Worm (Caenorhabditis elegans) whole organism, L4 larva: Measurements from ENCODE around the gene F54F7.3.

Source experiments
- F37D6.2 ChIP-seq: sonication (generic microtip); optimal IDR thresholded peaks from 2 replicates; lab custom pipeline; 2016; ENCODE audit warnings: mild to moderate bottlenecking, missing genetic modification characterization, missing compliant biosample characterization
- Y105C5A.15 ChIP-seq: fragments of 200-800 bp; sonication (Bioruptor generic); IDR thresholded peaks from 2 replicates; pipeline ENCODE4 v1.3.6; 2022; ENCODE audit warnings: missing genetic modification characterization, missing compliant biosample characterization
- Y75B8A.6 ChIP-seq: fragments of 200-800 bp; sonication (Bioruptor generic); IDR thresholded peaks from 2 replicates; pipeline ENCODE4 v1.3.6; 2022; ENCODE audit warnings: missing genetic modification reagents, missing genetic modification characterization, missing compliant biosample characterization
- aha-1 ChIP-seq: fragments of 150-350 bp; peaks from one replicate; lab custom pipeline; 2014; ENCODE audit warnings: missing biosample characterization, missing genetic modification characterization
- aly-2 ChIP-seq: sonication (generic microtip); optimal IDR thresholded peaks from 2 replicates; lab custom pipeline; 2018; ENCODE audit warnings: missing biosample characterization, missing genetic modification characterization
- ama-1 ChIP-seq: fragments of 150-350 bp; optimal IDR thresholded peaks from 2 replicates; lab custom pipeline; 2014; ENCODE audit warnings: inconsistent platforms, mixed read lengths
- arid-1 ChIP-seq: fragments of 200-800 bp; sonication (Bioruptor generic); conservative IDR thresholded peaks from 2 replicates; pipeline ENCODE4 v1.3.6; 2022; ENCODE audit warnings: missing genetic modification reagents, missing genetic modification characterization, missing compliant biosample characterization
- attf-4 ChIP-seq: sonication (generic microtip); optimal IDR thresholded peaks from 3 replicates; lab custom pipeline; 2017; ENCODE audit warnings: missing biosample characterization, missing genetic modification characterization
- daf-16 ChIP-seq, 3 experiments: sonication (generic microtip); optimal IDR thresholded peaks; 2 replicates each; lab custom pipeline; 2016 to 2017; ENCODE audit warnings: missing genetic modification characterization in 3 of 3, missing genetic modification reagents in 3 of 3, mild to moderate bottlenecking in 2 of 3, missing compliant biosample characterization in 2 of 3, missing biosample characterization in 1 of 3, moderate library complexity in 1 of 3
- daf-19 ChIP-seq: fragments of 200-800 bp; sonication (Bioruptor generic); conservative IDR thresholded peaks from 2 replicates; pipeline ENCODE4 v1.3.6; 2022; ENCODE audit warnings: missing genetic modification characterization, missing compliant biosample characterization
- dmd-8 ChIP-seq: fragments of 200-800 bp; sonication (Bioruptor generic); IDR thresholded peaks from 2 replicates; pipeline ENCODE4 v1.3.6; 2022; ENCODE audit warnings: missing genetic modification characterization, missing compliant biosample characterization
- duxl-1 ChIP-seq: sonication (generic microtip); optimal IDR thresholded peaks from 2 replicates; lab custom pipeline; 2016; ENCODE audit warnings: mild to moderate bottlenecking, missing genetic modification characterization, moderate library complexity, missing compliant biosample characterization; ENCODE audit not compliant: poor library complexity
- egl-27 ChIP-seq: sonication (generic microtip); optimal IDR thresholded peaks from 3 replicates; lab custom pipeline; 2017; ENCODE audit warnings: missing biosample characterization, missing genetic modification reagents, missing genetic modification characterization
- egl-43 ChIP-seq: fragments of 200-800 bp; sonication (Bioruptor generic); IDR thresholded peaks from 2 replicates; pipeline ENCODE4 v1.3.6; 2022; ENCODE audit warnings: missing genetic modification reagents, missing genetic modification characterization, missing compliant biosample characterization
- fkh-10 ChIP-seq: fragments of 150-350 bp; optimal IDR thresholded peaks from 2 replicates; lab custom pipeline; 2014; ENCODE audit warnings: missing biosample characterization, missing genetic modification reagents, missing genetic modification characterization
- hlh-11 ChIP-seq: fragments of 200-800 bp; sonication (Bioruptor generic); optimal IDR thresholded peaks from 2 replicates; lab custom pipeline; 2018; ENCODE audit warnings: mild to moderate bottlenecking, missing genetic modification characterization, missing compliant biosample characterization
- lin-29 ChIP-seq: fragments of 200-800 bp; sonication (Bioruptor generic); IDR thresholded peaks from 2 replicates; pipeline ENCODE4 v1.3.6; 2022; ENCODE audit warnings: missing genetic modification reagents, missing genetic modification characterization, missing compliant biosample characterization
- lin-38 ChIP-seq: fragments of 200-800 bp; sonication (Bioruptor generic); IDR thresholded peaks from 2 replicates; pipeline ENCODE4 v1.3.6; 2022; ENCODE audit warnings: missing genetic modification reagents, missing genetic modification characterization, missing compliant biosample characterization
- madf-5 ChIP-seq, 2 experiments: fragments of 200-800 bp; sonication (Bioruptor generic); IDR thresholded peaks; 2 replicates each; pipeline ENCODE4 v1.3.6; 2022; ENCODE audit warnings: missing compliant biosample characterization in 2 of 2, missing genetic modification characterization in 2 of 2
- nhr-111 ChIP-seq: fragments of 200-800 bp; sonication (Bioruptor generic); optimal IDR thresholded peaks from 2 replicates; lab custom pipeline; 2018; ENCODE audit warnings: mild to moderate bottlenecking, missing genetic modification characterization, missing compliant biosample characterization
- nhr-25 ChIP-seq: sonication (generic microtip); optimal IDR thresholded peaks from 2 replicates; lab custom pipeline; 2017; ENCODE audit warnings: missing genetic modification characterization, mild to moderate bottlenecking, missing compliant biosample characterization, antibody characterized with exemption, moderate library complexity, borderline replicate concordance; ENCODE audit not compliant: insufficient read depth
- nhr-28 ChIP-seq: fragments of 150-350 bp; optimal IDR thresholded peaks from 2 replicates; lab custom pipeline; 2014; ENCODE audit warnings: missing biosample characterization, missing genetic modification characterization
- nhr-41 ChIP-seq: fragments of 200-800 bp; sonication (Bioruptor generic); IDR thresholded peaks from 2 replicates; pipeline ENCODE4 v1.3.6; 2022; ENCODE audit warnings: missing genetic modification reagents, missing genetic modification characterization, missing compliant biosample characterization
- nhr-42 ChIP-seq: fragments of 200-800 bp; sonication (Bioruptor generic); IDR thresholded peaks from 2 replicates; pipeline ENCODE4 v1.3.6; 2022; ENCODE audit warnings: missing genetic modification characterization, missing compliant biosample characterization
- nhr-76 ChIP-seq: fragments of 150-350 bp; optimal IDR thresholded peaks from 2 replicates; lab custom pipeline; 2014; ENCODE audit warnings: missing biosample characterization, missing genetic modification characterization
- nhr-77 ChIP-seq: fragments of 150-350 bp; optimal IDR thresholded peaks from 2 replicates; lab custom pipeline; 2014; ENCODE audit warnings: missing biosample characterization, missing genetic modification characterization
- saeg-2 ChIP-seq: fragments of 200-800 bp; sonication (Bioruptor generic); IDR thresholded peaks from 2 replicates; pipeline ENCODE4 v1.3.6; 2022; ENCODE audit warnings: missing genetic modification reagents, missing genetic modification characterization, missing compliant biosample characterization
- set-16 ChIP-seq: fragments of 200-800 bp; sonication (Bioruptor generic); IDR thresholded peaks from 2 replicates; pipeline ENCODE4 v1.3.6; 2022; ENCODE audit warnings: missing genetic modification reagents, missing genetic modification characterization, missing compliant biosample characterization
- snpc-4 ChIP-seq: fragments of 150-350 bp; optimal IDR thresholded peaks from 2 replicates; lab custom pipeline; 2014; ENCODE audit warnings: missing biosample characterization, missing genetic modification characterization
- spr-3 ChIP-seq: fragments of 200-800 bp; sonication (Bioruptor generic); optimal IDR thresholded peaks from 2 replicates; lab custom pipeline; 2018; ENCODE audit warnings: mild to moderate bottlenecking, missing genetic modification characterization, missing compliant biosample characterization
- tag-97 ChIP-seq: fragments of 200-800 bp; sonication (Bioruptor generic); IDR thresholded peaks from 2 replicates; pipeline ENCODE4 v1.3.6; 2022; ENCODE audit warnings: missing genetic modification characterization, missing compliant biosample characterization
- unc-62 ChIP-seq, 3 experiments: fragments of 150-350 bp in 1 of 3; sonication (generic microtip); optimal IDR thresholded peaks in 2 of 3; peaks in 1 of 3; 1 replicate in 1 of 3; 2 replicates in 2 of 3; lab custom pipeline; 2014 to 2017; ENCODE audit warnings: missing biosample characterization in 3 of 3, missing genetic modification characterization in 3 of 3, missing genetic modification reagents in 3 of 3, missing genotype in 1 of 3
- zag-1 ChIP-seq: fragments of 150-350 bp; optimal IDR thresholded peaks from 2 replicates; lab custom pipeline; 2014; ENCODE audit warnings: missing biosample characterization, missing genetic modification characterization
- ztf-11 ChIP-seq: fragments of 150-350 bp; optimal IDR thresholded peaks from 2 replicates; lab custom pipeline; 2014; ENCODE audit warnings: missing biosample characterization, missing genetic modification characterization
- ztf-7 ChIP-seq: fragments of 150-350 bp; optimal IDR thresholded peaks from 2 replicates; lab custom pipeline; 2014; ENCODE audit warnings: missing biosample characterization, missing genetic modification characterization

The F54F7.3 gene

DNA sequence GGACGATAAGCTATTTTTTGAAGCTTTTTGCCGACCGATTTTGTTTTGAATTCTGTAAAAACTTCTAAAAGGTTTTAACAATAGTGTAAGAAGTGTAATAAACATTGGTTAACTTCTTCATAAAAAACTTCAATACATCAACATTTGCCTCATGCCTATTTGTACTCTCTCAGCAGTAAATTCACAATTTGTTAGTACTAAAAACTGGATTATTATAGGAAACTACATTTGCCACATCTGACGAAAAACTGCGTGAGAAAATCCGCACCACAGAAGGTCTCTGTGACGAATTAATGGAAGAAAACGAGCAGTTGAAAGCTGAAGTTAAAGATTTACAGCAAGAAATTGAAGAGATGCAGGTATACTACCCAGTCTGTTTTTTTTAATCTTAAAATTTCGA lies 22.5 kb downstream of the F54F7.3 start:
- peak; percentile 91 for TF ChIP-seq aha-1 (tag; lab: Kevin White, UChicago)
- TF ChIP-seq unc-62 (GFP tag; optimal IDR thresholded peaks at IDR 0.05 in 1 of 2; lab: Kevin White, UChicago) = peak in 1 of 2 experiments; percentile 21
- TF ChIP-seq unc-62 (tag; optimal IDR thresholded peaks at IDR 0.05; lab: Kevin White, UChicago) = no peak
- TF ChIP-seq arid-1 (GFP tag; lab: Robert Waterston, UW) = no peak

DNA sequence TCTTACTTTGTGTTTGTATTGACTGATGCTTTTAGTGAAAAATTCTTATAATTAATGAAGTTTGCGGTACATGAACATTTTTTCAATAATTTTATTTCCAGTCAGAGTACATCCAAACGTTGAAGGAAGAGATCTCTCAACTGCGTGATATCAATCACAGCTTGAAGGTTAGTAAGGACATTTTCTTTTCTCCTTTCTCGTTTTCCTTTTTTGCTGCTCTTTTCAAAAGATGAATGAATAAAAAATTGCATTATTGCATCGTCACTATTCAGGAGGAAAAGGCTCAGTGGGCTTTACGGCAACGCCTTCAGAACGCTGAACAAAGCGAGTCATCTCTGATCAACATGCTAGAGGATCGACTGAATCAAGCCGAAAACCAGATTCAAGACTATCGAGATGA lies 23.1 kb downstream of the F54F7.3 start:
- TF ChIP-seq Y75B8A.6 (GFP tag; lab: Robert Waterston, UW) (no peak), fkh-10 (GFP tag; lab: Kevin White, UChicago) (peak; percentile 61), nhr-77 (no peak), daf-19 (GFP tag; lab: Robert Waterston, UW) (no peak), ztf-7 (tag; lab: Kevin White, UChicago) (no peak), lin-29 (no peak), spr-3 (no peak), aly-2 (tag; lab: Kevin White, UChicago) (no peak), aha-1 (tag; lab: Kevin White, UChicago) (peak; percentile 14), ztf-11 (no peak), attf-4 (no peak)

DNA sequence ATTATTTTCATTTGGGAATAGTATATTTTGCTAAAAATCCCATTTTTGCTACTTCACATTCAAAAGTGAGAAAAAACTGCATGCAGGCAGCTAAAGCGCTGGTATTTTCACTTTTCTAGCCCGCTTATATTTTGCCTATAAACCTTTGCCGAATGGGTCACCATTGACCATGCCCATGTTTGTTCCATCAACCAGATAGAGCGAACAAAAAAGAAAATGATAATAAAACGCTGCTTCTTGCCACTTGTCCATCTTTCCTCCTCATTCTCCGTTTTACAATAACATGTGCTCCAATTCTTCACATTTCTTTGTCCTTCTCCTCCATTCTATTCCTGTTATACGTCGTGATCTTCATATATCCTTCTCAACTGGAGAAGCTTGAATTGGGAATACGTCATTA lies 26.3 kb downstream of the F54F7.3 start, which contains the start of gene tag-241:
Gene tag-241 (plus strand): TSS at position 301 of the 400 bp plus-strand sequence.
- no peak for TF ChIP-seq tag-97 (GFP tag; lab: Robert Waterston, UW)

DNA sequence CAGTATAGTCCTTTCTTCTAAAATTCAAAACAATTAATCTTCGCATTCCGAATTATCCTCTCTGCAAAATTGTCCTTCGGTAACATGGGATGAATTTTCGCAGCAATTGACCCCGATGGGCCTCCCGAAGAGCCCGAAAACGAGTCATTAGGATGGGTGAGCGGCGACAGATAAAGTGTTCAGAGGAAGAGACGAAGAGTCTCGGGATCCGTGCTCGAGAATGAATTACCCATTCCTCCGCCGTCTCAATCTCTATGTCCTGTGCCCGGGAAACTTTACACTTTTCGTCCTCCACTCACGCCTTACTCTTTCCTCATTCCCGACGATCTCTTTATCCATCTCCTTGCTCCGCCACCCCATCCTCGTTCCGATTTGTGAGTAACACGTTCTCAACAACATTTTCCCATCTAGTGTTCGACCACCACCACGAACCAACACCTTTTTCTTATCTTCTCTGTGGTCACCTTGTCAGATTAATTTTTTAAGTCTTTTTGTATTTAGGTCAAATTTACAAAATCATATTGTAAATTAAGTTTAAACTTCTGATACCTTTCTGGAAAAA lies 28.7 kb downstream of the F54F7.3 start:
- TF ChIP-seq snpc-4 (tag; lab: Kevin White, UChicago) (no peak), aha-1 (tag; lab: Kevin White, UChicago) (peak; percentile 90), hlh-11 (tag; lab: Kevin White, UChicago) (peak; percentile 19), egl-27 (tag; lab: Kevin White, UChicago) (no peak), unc-62 (GFP tag; optimal IDR thresholded peaks at IDR 0.05 in 1 of 2; lab: Kevin White, UChicago) (peak in 1 of 2 experiments; percentile 94), unc-62 (tag; optimal IDR thresholded peaks at IDR 0.05; lab: Kevin White, UChicago) (no peak)

DNA sequence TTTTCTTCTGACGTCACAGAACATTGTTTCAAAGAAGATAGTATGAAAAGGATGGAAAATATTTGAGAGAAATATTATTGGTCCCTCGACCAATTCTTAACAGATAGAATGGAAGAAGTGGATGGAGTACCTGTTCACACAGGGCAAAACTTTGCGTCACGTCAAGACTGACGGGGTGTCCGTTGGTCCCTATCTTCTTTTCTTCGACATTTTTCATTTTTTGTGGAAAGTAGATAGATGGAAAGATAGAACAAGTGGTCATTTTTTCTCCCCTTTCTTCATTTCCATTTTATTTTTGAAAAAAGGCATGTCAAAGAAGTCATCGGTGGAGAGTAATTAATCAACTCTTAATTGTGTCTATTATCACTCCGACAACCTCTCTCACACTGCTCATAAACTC lies 31.3 kb downstream of the F54F7.3 start:
- TF ChIP-seq daf-16 (GFP tag; optimal IDR thresholded peaks at IDR 0.05; lab: Kevin White, UChicago) (peak in 1 of 2 experiments; percentile 41), daf-16 (tag; optimal IDR thresholded peaks at IDR 0.05; lab: Kevin White, UChicago) (no peak), nhr-28 (tag; lab: Kevin White, UChicago) (no peak)

DNA sequence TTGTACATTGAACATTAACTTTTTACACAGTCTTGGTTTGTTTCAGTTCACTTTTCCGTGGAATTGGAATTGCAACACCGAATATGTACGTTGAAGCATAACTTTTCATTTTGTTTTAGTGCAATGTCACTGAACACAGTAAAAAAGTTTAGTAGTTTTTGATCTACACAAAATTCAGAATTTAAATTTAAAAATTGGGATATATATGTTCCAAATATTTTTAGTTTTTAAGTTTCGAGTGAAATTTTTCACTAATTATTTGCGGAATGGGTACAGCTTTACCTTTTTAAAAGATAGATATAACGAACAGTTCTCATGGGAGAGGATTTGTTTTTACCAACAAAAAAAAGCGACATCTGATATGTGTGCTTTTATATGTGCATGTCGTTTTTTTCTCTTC lies 33.2 kb downstream of the F54F7.3 start:
- TF ChIP-seq nhr-76 (tag; lab: Kevin White, UChicago) (no peak), spr-3 (no peak), lin-38 (GFP tag; lab: Robert Waterston, UW) (no peak), aha-1 (tag; lab: Kevin White, UChicago) (peak; percentile 92)

DNA sequence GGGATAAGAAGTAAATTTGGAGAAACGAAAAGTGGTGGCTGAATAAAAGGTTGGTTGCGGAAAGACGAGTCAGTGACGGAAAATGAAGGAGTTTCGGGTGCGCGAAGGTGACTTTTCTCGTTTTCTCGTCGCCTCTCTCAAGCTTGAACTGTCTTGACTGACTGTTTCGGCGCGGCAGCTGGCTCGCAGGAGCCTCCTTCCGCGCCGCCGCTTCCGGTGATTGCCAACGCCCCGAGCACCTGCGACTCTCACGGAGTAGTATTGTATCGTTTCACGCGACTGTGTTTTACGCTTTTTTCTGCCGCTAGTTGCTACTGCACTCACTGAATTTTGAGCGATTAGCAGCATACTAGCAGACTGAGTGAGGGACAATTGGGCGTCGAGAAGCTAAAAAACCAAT lies 35.3 kb downstream of the F54F7.3 start, which contains the start of gene C34E11.2:
Gene C34E11.2 (minus strand): TSS at position 84 of the 400 bp plus-strand sequence.
- TF ChIP-seq egl-43 (GFP tag; lab: Robert Waterston, UW) (0 out of 2 replicates have a peak, but pooled peaks have one; percentile 44), nhr-42 (no peak), set-16 (peak; percentile 87)

DNA sequence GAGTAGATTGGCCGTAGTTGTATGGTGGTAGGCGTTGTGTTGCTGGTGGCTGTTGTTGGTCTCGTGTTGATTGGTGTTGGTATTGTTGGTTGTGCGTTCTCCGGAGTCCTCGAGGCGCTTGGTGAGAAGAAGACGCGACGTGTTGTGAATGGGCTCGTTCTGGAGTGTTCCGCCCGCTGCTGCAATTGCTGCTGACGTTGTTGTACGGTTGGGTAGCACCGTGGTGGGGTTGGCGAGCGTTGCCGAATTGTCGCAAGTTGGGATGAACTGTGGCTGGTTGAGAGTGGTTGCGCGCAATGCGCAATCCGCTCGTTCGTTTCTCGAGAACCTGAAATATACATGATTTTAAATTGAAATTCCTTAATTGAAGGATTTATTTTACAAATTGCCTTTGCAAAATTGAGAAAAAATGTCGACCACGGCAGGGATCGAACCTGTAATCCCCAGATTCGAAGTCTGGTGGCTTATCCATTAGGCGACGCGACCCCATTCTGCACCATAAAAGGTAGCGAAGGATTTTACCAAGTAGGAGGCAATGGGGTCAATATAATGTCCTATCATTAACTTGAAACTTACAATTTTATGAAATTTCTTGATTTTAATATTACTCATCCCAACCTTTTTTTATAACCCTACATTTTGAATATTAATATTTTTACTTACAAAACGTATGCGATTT lies 43.7 kb downstream of the F54F7.3 start:
- TF ChIP-seq nhr-25 (tag; lab: Kevin White, UChicago) (no peak), nhr-41 (GFP tag; lab: Robert Waterston, UW) (no peak), ama-1 (no peak), zag-1 (no peak), unc-62 (GFP tag; optimal IDR thresholded peaks at IDR 0.05 in 1 of 2; lab: Kevin White, UChicago) (peak in 1 of 2 experiments; percentile 79), unc-62 (tag; optimal IDR thresholded peaks at IDR 0.05; lab: Kevin White, UChicago) (no peak), madf-5 (GFP tag; IDR thresholded peaks at IDR 0.05; lab: Robert Waterston, UW) (no peak), Y105C5A.15 (GFP tag; lab: Robert Waterston, UW) (no peak), duxl-1 (tag; lab: Kevin White, UChicago) (no peak), saeg-2 (GFP tag; lab: Robert Waterston, UW) (no peak), snpc-4 (tag; lab: Kevin White, UChicago) (no peak), F37D6.2 (tag; lab: Kevin White, UChicago) (no peak), nhr-111 (GFP tag; lab: Kevin White, UChicago) (no peak), dmd-8 (GFP tag; lab: Robert Waterston, UW) (no peak), nhr-42 (no peak)
